Worm (Caenorhabditis elegans) whole organism, young adult: ENCODE measurements around the gene F09E5.12.
"Not testable (repeated sequence)": the region's sequence is repeated elsewhere in the genome, so short reads cannot be mapped to it uniquely, and the experiment has no call there.

Source experiments
- B0019.2 ChIP-seq: fragments of 200-800 bp; sonication (Bioruptor generic); conservative IDR thresholded peaks from 2 replicates; pipeline ENCODE4 v1.3.6; 2022; ENCODE audit warnings: missing genetic modification reagents, missing genetic modification characterization, missing compliant biosample characterization
- C06A6.2 ChIP-seq: fragments of 200-800 bp; sonication (Bioruptor generic); conservative IDR thresholded peaks from 2 replicates; pipeline ENCODE4 v1.3.6; 2022; ENCODE audit warnings: missing genetic modification characterization, missing compliant biosample characterization
- C17E4.6 ChIP-seq: fragments of 200-800 bp; sonication (Bioruptor generic); IDR thresholded peaks from 2 replicates; pipeline ENCODE4 v1.3.6; 2022; ENCODE audit warnings: missing genetic modification reagents, missing genetic modification characterization, missing compliant biosample characterization
- D2030.7 ChIP-seq: fragments of 200-800 bp; sonication (Bioruptor generic); IDR thresholded peaks from 2 replicates; pipeline ENCODE4 v1.3.6; 2022; ENCODE audit warnings: missing genetic modification reagents, missing genetic modification characterization, missing compliant biosample characterization
- F33H1.4 ChIP-seq: fragments of 200-800 bp; sonication (Bioruptor generic); IDR thresholded peaks from 2 replicates; pipeline ENCODE4 v1.3.6; 2022; ENCODE audit warnings: missing genetic modification reagents, missing genetic modification characterization, missing compliant biosample characterization
- K11D2.4 ChIP-seq: fragments of 200-800 bp; sonication (Bioruptor generic); IDR thresholded peaks from 2 replicates; pipeline ENCODE4 v1.3.6; 2022; ENCODE audit warnings: missing genetic modification reagents, missing genetic modification characterization, missing compliant biosample characterization
- Y53G8AR.9 ChIP-seq: fragments of 200-800 bp; sonication (Bioruptor generic); conservative IDR thresholded peaks from 2 replicates; pipeline ENCODE4 v1.3.6; 2022; ENCODE audit warnings: missing genetic modification reagents, missing genetic modification characterization, missing compliant biosample characterization
- Y56A3A.18 ChIP-seq: fragments of 200-800 bp; sonication (Bioruptor generic); IDR thresholded peaks from 2 replicates; pipeline ENCODE4 v1.3.6; 2022; ENCODE audit warnings: missing genetic modification reagents, missing genetic modification characterization, missing compliant biosample characterization
- Y67H2A.10 ChIP-seq: fragments of 200-800 bp; sonication (Bioruptor generic); conservative IDR thresholded peaks from 2 replicates; pipeline ENCODE4 v1.3.6; 2022; ENCODE audit warnings: missing genetic modification reagents, missing genetic modification characterization, missing compliant biosample characterization
- Y79H2A.3 ChIP-seq: fragments of 200-800 bp; sonication (Bioruptor generic); conservative IDR thresholded peaks from 2 replicates; pipeline ENCODE4 v1.3.6; 2022; ENCODE audit warnings: missing genetic modification reagents, missing genetic modification characterization, missing compliant biosample characterization
- attf-3 ChIP-seq: fragments of 200-800 bp; sonication (Bioruptor generic); conservative IDR thresholded peaks from 2 replicates; pipeline ENCODE4 v1.3.6; 2022; ENCODE audit warnings: missing genetic modification reagents, missing genetic modification characterization, missing compliant biosample characterization
- attf-5 ChIP-seq: fragments of 200-800 bp; sonication (Bioruptor generic); optimal IDR thresholded peaks from 2 replicates; lab custom pipeline; 2018; ENCODE audit warnings: mild to moderate bottlenecking, missing genetic modification characterization, missing compliant biosample characterization
- attf-6 ChIP-seq: fragments of 200-800 bp; sonication (Bioruptor generic); IDR thresholded peaks from 2 replicates; pipeline ENCODE4 v1.3.6; 2022; ENCODE audit warnings: missing genetic modification reagents, missing genetic modification characterization, missing compliant biosample characterization
- cebp-1 ChIP-seq, 2 experiments: fragments of 200-800 bp in 1 of 2; sonication (Bioruptor generic) in 1 of 2; sonication (generic microtip) in 1 of 2; IDR thresholded peaks in 1 of 2; optimal IDR thresholded peaks in 1 of 2; 2 replicates each; pipeline versions ENCODE4 v1.3.6 to Lab custom; 2017 to 2022; ENCODE audit warnings: missing compliant biosample characterization in 2 of 2, missing genetic modification characterization in 2 of 2, mild to moderate bottlenecking in 1 of 2, missing genetic modification reagents in 1 of 2, moderate library complexity in 1 of 2
- ceh-100 ChIP-seq: fragments of 200-800 bp; sonication (Bioruptor generic); IDR thresholded peaks from 2 replicates; pipeline ENCODE4 v1.3.6; 2022; ENCODE audit warnings: missing genetic modification reagents, missing genetic modification characterization, missing compliant biosample characterization
- ceh-91 ChIP-seq: fragments of 200-800 bp; sonication (Bioruptor generic); IDR thresholded peaks from 2 replicates; pipeline ENCODE4 v1.3.6; 2022; ENCODE audit warnings: missing genetic modification reagents, missing genetic modification characterization, missing compliant biosample characterization
- dox-1 ChIP-seq: fragments of 200-800 bp; sonication (Bioruptor generic); IDR thresholded peaks from 2 replicates; pipeline ENCODE4 v1.3.6; 2022; ENCODE audit warnings: missing genetic modification reagents, missing genetic modification characterization, missing compliant biosample characterization
- dpl-1 ChIP-seq: fragments of 150-350 bp; optimal IDR thresholded peaks from 2 replicates; lab custom pipeline; 2014; ENCODE audit warnings: missing biosample characterization, missing genetic modification reagents, missing genetic modification characterization
- egl-44 ChIP-seq: fragments of 200-800 bp; sonication (Bioruptor generic); IDR thresholded peaks from 2 replicates; pipeline ENCODE4 v1.3.6; 2022; ENCODE audit warnings: missing genetic modification reagents, missing genetic modification characterization, missing compliant biosample characterization
- egrh-3 ChIP-seq: fragments of 200-800 bp; sonication (Bioruptor generic); IDR thresholded peaks from 2 replicates; pipeline ENCODE4 v1.3.6; 2022; ENCODE audit warnings: missing genetic modification reagents, missing genetic modification characterization, missing compliant biosample characterization
- ekl-4 ChIP-seq: fragments of 200-800 bp; sonication (Bioruptor generic); IDR thresholded peaks from 2 replicates; pipeline ENCODE4 v1.3.6; 2022; ENCODE audit warnings: missing genetic modification reagents, missing genetic modification characterization, missing compliant biosample characterization
- hmg-1.2 ChIP-seq: fragments of 200-800 bp; sonication (Bioruptor generic); IDR thresholded peaks from 2 replicates; pipeline ENCODE4 v1.3.6; 2022; ENCODE audit warnings: missing genetic modification reagents, missing genetic modification characterization, missing compliant biosample characterization
- hmg-20 ChIP-seq: fragments of 200-800 bp; sonication (Bioruptor generic); IDR thresholded peaks from 2 replicates; pipeline ENCODE4 v1.3.6; 2022; ENCODE audit warnings: missing genetic modification reagents, missing genetic modification characterization, missing compliant biosample characterization
- let-526 ChIP-seq: fragments of 200-800 bp; sonication (Bioruptor generic); IDR thresholded peaks from 2 replicates; pipeline ENCODE4 v1.3.6; 2022; ENCODE audit warnings: missing genetic modification reagents, missing genetic modification characterization, missing compliant biosample characterization
- lin-26 ChIP-seq: fragments of 200-800 bp; sonication (Bioruptor generic); IDR thresholded peaks from 2 replicates; pipeline ENCODE4 v1.3.6; 2022; ENCODE audit warnings: missing genetic modification reagents, missing genetic modification characterization, missing compliant biosample characterization
- lin-35 ChIP-seq, 3 experiments: fragments of 150-350 bp in 2 of 3; sonication (generic microtip) in 1 of 3; optimal IDR thresholded peaks; 2 replicates each; lab custom pipeline; 2014 to 2018; ENCODE audit warnings: missing biosample characterization in 3 of 3, missing genetic modification characterization in 3 of 3, missing genetic modification reagents in 3 of 3
- lin-54 ChIP-seq: fragments of 200-800 bp; sonication (Bioruptor generic); optimal IDR thresholded peaks from 2 replicates; lab custom pipeline; 2018; ENCODE audit warnings: mild to moderate bottlenecking, missing genetic modification characterization, missing compliant biosample characterization
- lir-1 ChIP-seq: fragments of 200-800 bp; sonication (Bioruptor generic); conservative IDR thresholded peaks from 2 replicates; pipeline ENCODE4 v1.3.6; 2022; ENCODE audit warnings: missing genetic modification reagents, missing genetic modification characterization, missing compliant biosample characterization
- lsl-1 ChIP-seq: fragments of 200-800 bp; sonication (Bioruptor generic); optimal IDR thresholded peaks from 2 replicates; lab custom pipeline; 2018; ENCODE audit warnings: mild to moderate bottlenecking, missing genetic modification characterization, moderate library complexity, missing compliant biosample characterization
- madf-6 ChIP-seq: fragments of 200-800 bp; sonication (Bioruptor generic); IDR thresholded peaks from 2 replicates; pipeline ENCODE4 v1.3.6; 2022; ENCODE audit warnings: missing genetic modification reagents, missing genetic modification characterization, missing compliant biosample characterization
- madf-8 ChIP-seq: fragments of 200-800 bp; sonication (Bioruptor generic); conservative IDR thresholded peaks from 2 replicates; pipeline ENCODE4 v1.3.6; 2022; ENCODE audit warnings: missing genetic modification reagents, missing genetic modification characterization, missing compliant biosample characterization
- mcd-1 ChIP-seq: fragments of 200-800 bp; sonication (Bioruptor generic); IDR thresholded peaks from 2 replicates; pipeline ENCODE4 v1.3.6; 2022; ENCODE audit warnings: missing genetic modification reagents, missing genetic modification characterization, missing compliant biosample characterization
- nfyb-1 ChIP-seq: fragments of 200-800 bp; sonication (Bioruptor generic); IDR thresholded peaks from 2 replicates; pipeline ENCODE4 v1.3.6; 2022; ENCODE audit warnings: missing genetic modification reagents, missing genetic modification characterization, missing compliant biosample characterization
- nhr-80 ChIP-seq: sonication (generic microtip); optimal IDR thresholded peaks from 2 replicates; lab custom pipeline; 2016; ENCODE audit warnings: missing genetic modification characterization, missing compliant biosample characterization
- pbrm-1 ChIP-seq: fragments of 200-800 bp; sonication (Bioruptor generic); IDR thresholded peaks from 2 replicates; pipeline ENCODE4 v1.3.6; 2022; ENCODE audit warnings: missing genetic modification reagents, missing genetic modification characterization, missing compliant biosample characterization
- rcor-1 ChIP-seq: fragments of 200-800 bp; sonication (Bioruptor generic); IDR thresholded peaks from 2 replicates; pipeline ENCODE4 v1.3.6; 2022; ENCODE audit warnings: missing genetic modification reagents, missing genetic modification characterization, missing compliant biosample characterization
- sea-2 ChIP-seq: fragments of 200-800 bp; sonication (Bioruptor generic); IDR thresholded peaks from 2 replicates; pipeline ENCODE4 v1.3.6; 2022; ENCODE audit warnings: missing genetic modification characterization, missing compliant biosample characterization
- snpc-4 ChIP-seq, 5 experiments: fragments of 150-350 bp in 1 of 5; sonication (generic microtip) in 4 of 5; optimal IDR thresholded peaks; 2 replicates each; lab custom pipeline; 2014 to 2018; ENCODE audit warnings: missing genetic modification characterization in 5 of 5, missing biosample characterization in 3 of 5, antibody characterized with exemption in 2 of 5, mild to moderate bottlenecking in 2 of 5, missing compliant biosample characterization in 2 of 5, missing genotype in 2 of 5, moderate library complexity in 2 of 5, missing genetic modification reagents in 1 of 5
- tbp1 ChIP-seq: fragments of 200-800 bp; sonication (Bioruptor generic); optimal IDR thresholded peaks from 2 replicates; lab custom pipeline; 2018; ENCODE audit warnings: mild to moderate bottlenecking, missing genetic modification characterization, missing compliant biosample characterization
- ztf-18 ChIP-seq: sonication (generic microtip); optimal IDR thresholded peaks from 2 replicates; lab custom pipeline; 2016; ENCODE audit warnings: missing genotype, mild to moderate bottlenecking, missing genetic modification characterization, missing compliant biosample characterization
- ztf-25 ChIP-seq: fragments of 200-800 bp; sonication (Bioruptor generic); IDR thresholded peaks from 2 replicates; pipeline ENCODE4 v1.3.6; 2022; ENCODE audit warnings: missing genetic modification reagents, missing genetic modification characterization, missing compliant biosample characterization

Gene F09E5.12

DNA sequence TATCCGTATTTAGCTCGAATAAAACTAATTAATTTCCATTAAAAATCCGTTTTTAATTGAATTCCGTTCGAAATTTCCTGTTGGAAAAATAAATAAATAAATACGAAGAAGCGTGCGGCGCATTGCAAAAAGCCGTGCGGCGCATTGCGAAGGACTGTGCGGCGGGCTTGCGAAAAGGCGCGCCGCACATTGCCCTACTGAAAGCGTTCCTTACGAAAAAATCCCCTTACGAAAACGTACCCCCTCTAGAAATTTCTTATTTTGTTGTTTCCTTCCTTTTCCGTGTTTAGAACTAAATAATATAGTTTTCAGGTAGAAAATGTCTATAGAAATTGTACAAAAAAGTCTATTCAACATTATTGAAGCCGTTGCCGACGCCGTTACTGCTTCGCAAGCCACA is 20.2 kb downstream of the F09E5.12 start, which contains the start of gene F09E5.8:
TSS of gene F09E5.8 (plus strand) at position 313 of the 400 bp plus-strand sequence.
- TF ChIP-seq hmg-1.2 (GFP tag; lab: Robert Waterston, UW) (peak; percentile 44; the same call in 1 of the 2 replicates), mcd-1 (peak; percentile 83), madf-6 (GFP tag; lab: Robert Waterston, UW) (peak; percentile 30; the same call in 1 of the 2 replicates), dox-1 (GFP tag; lab: Robert Waterston, UW) (peak; percentile 93), D2030.7 (peak; percentile 60), Y53G8AR.9 (0 out of 2 replicates have a peak, but pooled peaks have one; percentile 41), ekl-4 (GFP tag; lab: Robert Waterston, UW) (peak; percentile 52; the same call in 1 of the 2 replicates), ceh-100 (GFP tag; lab: Robert Waterston, UW) (peak; percentile 83), nfyb-1 (peak; percentile 72; the same call in 1 of the 2 replicates), C06A6.2 (GFP tag; lab: Robert Waterston, UW) (peak; percentile 97), pbrm-1 (peak; percentile 68; the same call in 1 of the 2 replicates), lin-26 (GFP tag; lab: Robert Waterston, UW) (0 out of 2 replicates have a peak, but pooled peaks have one; percentile 35), F33H1.4 (peak; percentile 19; the same call in 1 of the 2 replicates), cebp-1 (GFP tag; IDR thresholded peaks at IDR 0.05; lab: Robert Waterston, UW) (peak; percentile 24; the same call in 1 of the 2 replicates), C17E4.6 (GFP tag; lab: Robert Waterston, UW) (peak; percentile 62; the same call in 1 of the 2 replicates), K11D2.4 (GFP tag; lab: Robert Waterston, UW) (peak; percentile 12; the same call in 1 of the 2 replicates), egrh-3 (GFP tag; lab: Robert Waterston, UW) (peak; percentile 42)
- TF ChIP-seq cebp-1 (tag; optimal IDR thresholded peaks at IDR 0.05; lab: Kevin White, UChicago), result not testable (repeated sequence)

ce11 chrII:5346350-5346749 is 24.2 kb downstream of the F09E5.12 start:
- 0 out of 2 replicates have a peak, but pooled peaks have one; percentile 50 for TF ChIP-seq sea-2 (GFP tag; lab: Robert Waterston, UW)
- peak; percentile 1 for TF ChIP-seq nhr-80 (tag; lab: Kevin White, UChicago)
- peak; percentile 72 for TF ChIP-seq attf-5
- peak; percentile 100 for TF ChIP-seq C06A6.2 (GFP tag; lab: Robert Waterston, UW)
- peak; percentile 75; the same call in 1 of the 2 replicates for TF ChIP-seq ztf-25 (GFP tag; lab: Robert Waterston, UW)
- TF ChIP-seq egl-44 (GFP tag; lab: Robert Waterston, UW), result peak; percentile 74
- TF ChIP-seq C17E4.6 (GFP tag; lab: Robert Waterston, UW), result peak; percentile 85
- peak; percentile 90 for TF ChIP-seq D2030.7
- peak; percentile 74 for TF ChIP-seq hmg-1.2 (GFP tag; lab: Robert Waterston, UW)
- peak; percentile 95 for TF ChIP-seq nfyb-1
- peak; percentile 94 for TF ChIP-seq ceh-100 (GFP tag; lab: Robert Waterston, UW)
- peak; percentile 87 for TF ChIP-seq ceh-91 (GFP tag; lab: Robert Waterston, UW)
- peak; percentile 95 for TF ChIP-seq ekl-4 (GFP tag; lab: Robert Waterston, UW)
- peak; percentile 63 for TF ChIP-seq lsl-1 (GFP tag; lab: Kevin White, UChicago)
- TF ChIP-seq ztf-18, result peak; percentile 11
- TF ChIP-seq Y56A3A.18 (GFP tag; lab: Robert Waterston, UW), result peak; percentile 91
- peak; percentile 78 for TF ChIP-seq B0019.2 (GFP tag; lab: Robert Waterston, UW)
- peak; percentile 63; the same call in 1 of the 2 replicates for TF ChIP-seq Y67H2A.10 (GFP tag; lab: Robert Waterston, UW)
- peak; percentile 83 for TF ChIP-seq cebp-1 (GFP tag; IDR thresholded peaks at IDR 0.05; lab: Robert Waterston, UW)
- peak; percentile 46 for TF ChIP-seq cebp-1 (tag; optimal IDR thresholded peaks at IDR 0.05; lab: Kevin White, UChicago)
- TF ChIP-seq K11D2.4 (GFP tag; lab: Robert Waterston, UW), result peak; percentile 89
- peak; percentile 57; the same call in 1 of the 2 replicates for TF ChIP-seq attf-6
- TF ChIP-seq mcd-1, result peak; percentile 99
- TF ChIP-seq lin-35 (GFP tag; optimal IDR thresholded peaks at IDR 0.05; lab: Kevin White, UChicago), result peak in 1 of 3 experiments; percentile 73
- peak; percentile 16 for TF ChIP-seq tbp1 (GFP tag; lab: Kevin White, UChicago)
- peak; percentile 66 for TF ChIP-seq hmg-20
- TF ChIP-seq Y79H2A.3, result peak; percentile 74; the same call in 1 of the 2 replicates
- peak; percentile 70 for TF ChIP-seq F33H1.4
- peak; percentile 89 for TF ChIP-seq lin-54 (GFP tag; lab: Kevin White, UChicago)
- TF ChIP-seq dpl-1, result peak; percentile 55
- peak; percentile 98 for TF ChIP-seq dox-1 (GFP tag; lab: Robert Waterston, UW)
- TF ChIP-seq lir-1, result peak; percentile 57; the same call in 1 of the 2 replicates
- TF ChIP-seq let-526, result peak; percentile 89
- peak; percentile 74 for TF ChIP-seq attf-3 (GFP tag; lab: Robert Waterston, UW)
- TF ChIP-seq madf-8 (GFP tag; lab: Robert Waterston, UW), result peak; percentile 58
- TF ChIP-seq snpc-4 (GFP tag; optimal IDR thresholded peaks at IDR 0.05; lab: Kevin White, UChicago), result not testable (repeated sequence)
- peak in 1 of 4 experiments; percentile 36 for TF ChIP-seq snpc-4 (tag; optimal IDR thresholded peaks at IDR 0.05; lab: Kevin White, UChicago)
- peak; percentile 88 for TF ChIP-seq rcor-1
